Fruit fly (Drosophila melanogaster) whole organism, prepupa: ENCODE data around the gene CG42450.

Source experiments
- CG6792 ChIP-seq: fragments of 200-800 bp; sonication (Bioruptor generic); optimal IDR thresholded peaks from 3 replicates; lab custom pipeline; 2016; ENCODE audit warnings: missing biosample characterization, missing genetic modification characterization
- Hr38 ChIP-seq: sonication (Bioruptor generic); optimal IDR thresholded peaks from 2 replicates; lab custom pipeline; 2016; ENCODE audit warnings: missing biosample characterization, missing genetic modification characterization
- Hr39 ChIP-seq: fragments of 200-800 bp; sonication (Bioruptor generic); optimal IDR thresholded peaks from 2 replicates; lab custom pipeline; 2016; ENCODE audit warnings: missing biosample characterization, missing genetic modification characterization
- esn ChIP-seq: fragments of 200-800 bp; sonication (Bioruptor generic); optimal IDR thresholded peaks from 2 replicates; lab custom pipeline; 2016; ENCODE audit warnings: missing biosample characterization, mild to moderate bottlenecking, missing genetic modification characterization, moderate library complexity

dm6 chrX:18791368-18791767 is 21.7 kb upstream of the CG42450 start, which contains the start of gene Atg101:
- TF ChIP-seq Hr39 (no peak), Hr38 (GFP tag; lab: Kevin White, UChicago) (no peak), esn (no peak), CG6792 (GFP tag; lab: Kevin White, UChicago) (no peak)
